Fruit fly (Drosophila melanogaster): ENCODE data around the gene CG13720.

- no peak for TF ChIP-seq psq (optimal IDR thresholded peaks at IDR 0.05)
- TF ChIP-seq Dll (optimal IDR thresholded peaks at IDR 0.05): no peak
These were observed 6.7 kb downstream of the CG13720 start for dm6 chr3L:4493609-4494008.

All from whole organism.